Fruit fly (Drosophila melanogaster) whole organism, embryonic: Measurements from ENCODE around the gene hop.
A peak's percentile ranks its signal among the peaks of the same experiment; 100 is the strongest.

Experiments used
- BtbVII ChIP-seq: fragments of 200-800 bp; sonication (Bioruptor generic); optimal IDR thresholded peaks from 3 replicates; lab custom pipeline; 2017; ENCODE audit warnings: missing biosample characterization, mild to moderate bottlenecking, missing genetic modification characterization
- CG10366 ChIP-seq: fragments of 200-800 bp; sonication (Bioruptor generic); IDR thresholded peaks from 2 replicates; pipeline ENCODE4 v1.3.6; 2022; ENCODE audit warnings: missing biosample characterization, missing genetic modification characterization
- CG10431 ChIP-seq: fragments of 200-800 bp; sonication (Bioruptor generic); optimal IDR thresholded peaks from 3 replicates; lab custom pipeline; 2018; ENCODE audit warnings: missing biosample characterization, mild to moderate bottlenecking, missing genetic modification characterization
- CG12391 ChIP-seq: fragments of 200-800 bp; sonication (Bioruptor generic); optimal IDR thresholded peaks from 3 replicates; lab custom pipeline; 2018; ENCODE audit warnings: missing biosample characterization, mild to moderate bottlenecking, missing genetic modification characterization, moderate library complexity
- CG14710 ChIP-seq: fragments of 200-800 bp; sonication (Bioruptor generic); optimal IDR thresholded peaks from 3 replicates; lab custom pipeline; 2019; ENCODE audit warnings: missing biosample characterization, mild to moderate bottlenecking, missing genetic modification characterization, moderate library complexity
- CG1603 ChIP-seq: fragments of 200-800 bp; sonication (Bioruptor generic); optimal IDR thresholded peaks from 2 replicates; lab custom pipeline; 2019; ENCODE audit warnings: missing biosample characterization, mild to moderate bottlenecking, missing genetic modification characterization, moderate library complexity
- CG17361 ChIP-seq: fragments of 200-800 bp; sonication (Bioruptor generic); IDR thresholded peaks from 3 replicates; pipeline ENCODE4 v1.3.6; 2022; ENCODE audit warnings: missing biosample characterization, missing genetic modification characterization
- CG18476 ChIP-seq: fragments of 200-800 bp; sonication (Bioruptor generic); optimal IDR thresholded peaks from 2 replicates; lab custom pipeline; 2016; ENCODE audit warnings: missing biosample characterization, mild to moderate bottlenecking, missing genetic modification characterization
- CG2889 ChIP-seq: fragments of 200-800 bp; sonication (Bioruptor generic); IDR thresholded peaks from 3 replicates; pipeline ENCODE4 v1.3.6; 2022; ENCODE audit warnings: missing biosample characterization, missing genetic modification characterization
- CG31224 ChIP-seq: fragments of 200-800 bp; sonication (Bioruptor generic); IDR thresholded peaks from 2 replicates; pipeline ENCODE4 v1.3.6; 2022; ENCODE audit warnings: missing biosample characterization, missing genetic modification characterization
- CG31388 ChIP-seq: fragments of 200-800 bp; sonication (Bioruptor generic); optimal IDR thresholded peaks from 2 replicates; lab custom pipeline; 2016; ENCODE audit warnings: missing biosample characterization, missing genetic modification characterization
- CG32532 ChIP-seq: fragments of 200-800 bp; sonication (Bioruptor generic); IDR thresholded peaks from 2 replicates; pipeline ENCODE4 v1.3.6; 2022; ENCODE audit warnings: missing biosample characterization, missing genetic modification characterization
- CG32772 ChIP-seq: fragments of 200-800 bp; sonication (Bioruptor generic); IDR thresholded peaks from 2 replicates; pipeline ENCODE4 v1.3.6; 2022; ENCODE audit warnings: missing biosample characterization, missing genetic modification characterization
- CG3838 ChIP-seq: fragments of 200-800 bp; sonication (Bioruptor generic); optimal IDR thresholded peaks from 3 replicates; lab custom pipeline; 2016; ENCODE audit warnings: missing biosample characterization, missing genetic modification characterization
- CG4282 ChIP-seq: fragments of 200-800 bp; sonication (Bioruptor generic); optimal IDR thresholded peaks from 2 replicates; lab custom pipeline; 2016; ENCODE audit warnings: missing biosample characterization, missing genetic modification characterization
- CG4707 ChIP-seq: fragments of 200-800 bp; sonication (Bioruptor generic); optimal IDR thresholded peaks from 2 replicates; lab custom pipeline; 2018; ENCODE audit warnings: missing biosample characterization, mild to moderate bottlenecking, missing genetic modification characterization, moderate library complexity
- CG5180 ChIP-seq: fragments of 200-800 bp; sonication (Bioruptor generic); optimal IDR thresholded peaks from 3 replicates; lab custom pipeline; 2017; ENCODE audit warnings: missing biosample characterization, missing genetic modification characterization, mild to moderate bottlenecking, moderate library complexity, missing genetic modification reagents
- CG6272 ChIP-seq: fragments of 200-800 bp; sonication (Bioruptor generic); IDR thresholded peaks from 2 replicates; pipeline ENCODE4 v1.3.6; 2022; ENCODE audit warnings: missing biosample characterization, missing genetic modification characterization
- CG8359 ChIP-seq: fragments of 200-800 bp; sonication (Bioruptor generic); optimal IDR thresholded peaks from 2 replicates; lab custom pipeline; 2017; ENCODE audit warnings: missing biosample characterization, mild to moderate bottlenecking, missing genetic modification characterization, borderline replicate concordance
- Dip3 ChIP-seq: fragments of 200-800 bp; sonication (Bioruptor generic); optimal IDR thresholded peaks from 3 replicates; lab custom pipeline; 2016; ENCODE audit warnings: missing biosample characterization, missing genetic modification characterization
- Gsc ChIP-seq: fragments of 200-800 bp; sonication (Bioruptor generic); IDR thresholded peaks from 2 replicates; pipeline ENCODE4 v1.3.6; 2022; ENCODE audit warnings: missing biosample characterization, missing genetic modification characterization
- HLH3B ChIP-seq: fragments of 200-800 bp; sonication (Bioruptor generic); IDR thresholded peaks from 2 replicates; pipeline ENCODE4 v1.3.6; 2022; ENCODE audit warnings: missing biosample characterization, missing genetic modification characterization
- MESR4 ChIP-seq: fragments of 200-800 bp; sonication (Bioruptor generic); optimal IDR thresholded peaks from 2 replicates; lab custom pipeline; 2018; ENCODE audit warnings: missing biosample characterization, mild to moderate bottlenecking, missing genetic modification characterization, moderate library complexity
- Mrtf ChIP-seq: fragments of 200-800 bp; sonication (Bioruptor generic); IDR thresholded peaks from 3 replicates; pipeline ENCODE4 v1.3.6; 2022; ENCODE audit warnings: missing biosample characterization, missing genetic modification characterization
- Nf-YC ChIP-seq: fragments of 200-800 bp; optimal IDR thresholded peaks from 3 replicates; lab custom pipeline; 2019; ENCODE audit warnings: missing biosample characterization, mild to moderate bottlenecking, missing genetic modification characterization, moderate library complexity
- Oli ChIP-seq: fragments of 200-800 bp; sonication (Bioruptor generic); optimal IDR thresholded peaks from 2 replicates; lab custom pipeline; 2018; ENCODE audit warnings: missing biosample characterization, mild to moderate bottlenecking, missing genetic modification characterization, moderate library complexity
- Ravus ChIP-seq: fragments of 200-800 bp; sonication (Bioruptor generic); IDR thresholded peaks from 2 replicates; pipeline ENCODE4 v1.3.6; 2022; ENCODE audit warnings: missing biosample characterization, missing genetic modification characterization
- Sox102F ChIP-seq: fragments of 200-800 bp; sonication (Bioruptor generic); optimal IDR thresholded peaks from 2 replicates; lab custom pipeline; 2018; ENCODE audit warnings: missing biosample characterization, mild to moderate bottlenecking, missing genetic modification characterization, moderate library complexity
- amos ChIP-seq: fragments of 200-800 bp; sonication (Bioruptor generic); IDR thresholded peaks from 2 replicates; pipeline ENCODE4 v1.3.6; 2022; ENCODE audit warnings: missing biosample characterization, missing genetic modification characterization; ENCODE audit not compliant: partially characterized antibody
- ash1 ChIP-seq: fragments of 200-800 bp; sonication (Bioruptor generic); optimal IDR thresholded peaks from 2 replicates; lab custom pipeline; 2018; ENCODE audit warnings: missing biosample characterization, mild to moderate bottlenecking, missing genetic modification characterization
- bbx ChIP-seq: fragments of 200-800 bp; sonication (Bioruptor generic); IDR thresholded peaks from 2 replicates; pipeline ENCODE4 v1.3.6; 2022; ENCODE audit warnings: missing biosample characterization, missing genetic modification characterization; ENCODE audit not compliant: partially characterized antibody
- bowl ChIP-seq: fragments of 200-800 bp; sonication (Bioruptor generic); IDR thresholded peaks from 2 replicates; pipeline ENCODE4 v1.3.6; 2022; ENCODE audit warnings: missing biosample characterization, missing genetic modification characterization
- cas ChIP-seq: fragments of 200-800 bp; sonication (Bioruptor generic); IDR thresholded peaks from 2 replicates; pipeline ENCODE4 v1.3.6; 2022; ENCODE audit warnings: missing biosample characterization, missing genetic modification characterization
- danr ChIP-seq: fragments of 200-800 bp; sonication (Bioruptor generic); IDR thresholded peaks from 2 replicates; pipeline ENCODE4 v1.3.6; 2022; ENCODE audit warnings: missing biosample characterization, missing genetic modification characterization
- dati ChIP-seq: fragments of 200-800 bp; sonication (Bioruptor generic); IDR thresholded peaks from 2 replicates; pipeline ENCODE4 v1.3.6; 2022; ENCODE audit warnings: missing biosample characterization, missing genetic modification characterization
- fu2 ChIP-seq: fragments of 200-800 bp; sonication (Bioruptor generic); optimal IDR thresholded peaks from 2 replicates; lab custom pipeline; 2016; ENCODE audit warnings: missing biosample characterization, missing genetic modification characterization
- gt ChIP-seq: fragments of 200-800 bp; sonication (Bioruptor generic); IDR thresholded peaks from 2 replicates; pipeline ENCODE4 v1.3.6; 2022; ENCODE audit warnings: missing biosample characterization, missing genetic modification characterization
- ken ChIP-seq: fragments of 200-800 bp; sonication (Bioruptor generic); IDR thresholded peaks from 3 replicates; pipeline ENCODE4 v1.3.6; 2022; ENCODE audit warnings: missing biosample characterization, missing genetic modification characterization
- lab ChIP-seq: fragments of 200-800 bp; sonication (Bioruptor generic); optimal IDR thresholded peaks from 3 replicates; lab custom pipeline; 2017; ENCODE audit warnings: missing biosample characterization, missing genetic modification characterization, mild to moderate bottlenecking, moderate library complexity, missing genetic modification reagents
- nerfin-2 ChIP-seq: fragments of 200-800 bp; sonication (Bioruptor generic); IDR thresholded peaks from 2 replicates; pipeline ENCODE4 v1.3.6; 2022; ENCODE audit warnings: missing biosample characterization, missing genetic modification characterization; ENCODE audit not compliant: partially characterized antibody
- org-1 ChIP-seq: fragments of 200-800 bp; sonication (Bioruptor generic); optimal IDR thresholded peaks from 2 replicates; lab custom pipeline; 2017; ENCODE audit warnings: missing biosample characterization, missing genetic modification characterization
- pnt ChIP-seq: fragments of 200-800 bp; sonication (Bioruptor generic); optimal IDR thresholded peaks from 3 replicates; lab custom pipeline; 2016; ENCODE audit warnings: missing biosample characterization, missing genetic modification characterization
- pros ChIP-seq: fragments of 200-800 bp; sonication (Bioruptor generic); optimal IDR thresholded peaks from 3 replicates; lab custom pipeline; 2019; ENCODE audit warnings: missing biosample characterization, mild to moderate bottlenecking, missing genetic modification characterization, moderate library complexity
- row ChIP-seq: fragments of 200-800 bp; sonication (Bioruptor generic); IDR thresholded peaks from 3 replicates; pipeline ENCODE4 v1.3.6; 2022; ENCODE audit warnings: missing biosample characterization, missing genetic modification characterization
- run ChIP-seq: fragments of 200-800 bp; sonication (Bioruptor generic); optimal IDR thresholded peaks from 3 replicates; lab custom pipeline; 2018; ENCODE audit warnings: missing biosample characterization, mild to moderate bottlenecking, missing genetic modification characterization
- sd ChIP-seq: fragments of 200-800 bp; sonication (Bioruptor generic); optimal IDR thresholded peaks from 3 replicates; lab custom pipeline; 2018; ENCODE audit warnings: missing biosample characterization, mild to moderate bottlenecking, missing genetic modification characterization, moderate library complexity
- sim ChIP-seq: fragments of 200-800 bp; sonication (Bioruptor generic); IDR thresholded peaks from 2 replicates; pipeline ENCODE4 v1.3.6; 2022; ENCODE audit warnings: missing biosample characterization, missing genetic modification characterization
- tgo ChIP-seq: fragments of 200-800 bp; sonication (Bioruptor generic); IDR thresholded peaks from 3 replicates; pipeline ENCODE4 v1.3.6; 2022; ENCODE audit warnings: missing biosample characterization, missing genetic modification characterization
- toy ChIP-seq: fragments of 200-800 bp; sonication (Bioruptor generic); IDR thresholded peaks from 2 replicates; pipeline ENCODE4 v1.3.6; 2022; ENCODE audit warnings: missing biosample characterization, missing genetic modification characterization
- vnd ChIP-seq: fragments of 200-800 bp; sonication (Bioruptor generic); IDR thresholded peaks from 3 replicates; pipeline ENCODE4 v1.3.6; 2022; ENCODE audit warnings: missing biosample characterization, missing genetic modification characterization; ENCODE audit not compliant: partially characterized antibody
- yki ChIP-seq: fragments of >200 bp; optimal IDR thresholded peaks from 3 replicates; lab custom pipeline; 2018

Gene hop

DNA sequence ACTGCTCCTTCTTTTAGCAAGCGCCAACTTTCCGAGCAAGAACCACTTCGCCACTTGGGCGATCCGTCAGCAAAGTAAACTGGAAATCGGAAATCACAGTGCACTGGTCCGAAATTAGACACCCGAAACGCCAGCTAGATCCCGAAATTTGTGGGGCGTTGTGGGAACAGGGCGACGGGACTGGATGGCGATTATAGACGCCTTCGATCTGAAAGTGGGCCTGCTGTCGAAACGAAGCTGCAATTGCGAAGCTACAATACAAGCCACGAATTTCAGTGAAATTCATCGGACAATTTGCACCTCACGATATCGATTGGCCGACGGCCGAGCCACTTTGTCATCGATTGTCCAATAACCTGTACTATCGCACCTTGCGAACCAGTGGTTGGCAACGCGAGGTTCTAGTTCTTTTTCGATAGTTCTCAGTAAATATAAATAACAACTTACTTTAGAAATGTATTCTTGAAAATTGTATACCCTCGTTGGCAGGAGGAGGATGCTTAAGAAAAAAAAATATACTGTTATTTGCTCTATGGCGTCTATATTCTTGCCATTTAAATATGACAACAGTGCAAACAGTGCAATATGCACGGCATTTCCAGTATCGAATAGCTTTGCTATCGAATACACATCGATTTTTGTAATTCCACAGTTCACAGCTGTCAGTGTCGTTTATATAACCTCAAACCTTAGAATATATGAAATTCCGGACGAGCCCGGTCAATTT, at the start of gene hop, which contains the start of gene Tim8 (continued):
- TF ChIP-seq nerfin-2 (GFP tag; lab: Robert Waterston, UW) (peak; percentile 93), vnd (GFP tag; lab: Robert Waterston, UW) (peak; percentile 92), pros (GFP tag; lab: Kevin White, UChicago) (no peak), Mrtf (GFP tag; lab: Robert Waterston, UW) (no peak), pnt (GFP tag; lab: Kevin White, UChicago) (no peak), sim (GFP tag; lab: Robert Waterston, UW) (no peak), CG10431 (GFP tag; lab: Kevin White, UChicago) (no peak), lab (GFP tag; lab: Kevin White, UChicago) (no peak), Oli (tag; lab: Kevin White, UChicago) (no peak), CG6272 (GFP tag; lab: Robert Waterston, UW) (no peak), MESR4 (GFP tag; lab: Kevin White, UChicago) (peak; percentile 87), sd (tag; lab: Kevin White, UChicago) (peak; percentile 82), Gsc (no peak), gt (GFP tag; lab: Robert Waterston, UW) (no peak), Nf-YC (tag; lab: Kevin White, UChicago) (peak; percentile 45), bbx (GFP tag; lab: Robert Waterston, UW) (peak; percentile 86), CG2889 (GFP tag; lab: Robert Waterston, UW) (no peak), org-1 (GFP tag; lab: Kevin White, UChicago) (no peak), run (tag; lab: Kevin White, UChicago) (no peak), CG8359 (GFP tag; lab: Kevin White, UChicago) (no peak), ken (GFP tag; lab: Robert Waterston, UW) (no peak), CG31388 (GFP tag; lab: Kevin White, UChicago) (no peak), BtbVII (no peak), CG32532 (GFP tag; lab: Robert Waterston, UW) (no peak), Dip3 (GFP tag; lab: Kevin White, UChicago) (no peak), CG32772 (GFP tag; lab: Robert Waterston, UW) (no peak), ash1 (GFP tag; lab: Kevin White, UChicago) (no peak), tgo (GFP tag; lab: Robert Waterston, UW) (no peak), bowl (GFP tag; lab: Robert Waterston, UW) (no peak), CG3838 (GFP tag; lab: Kevin White, UChicago) (no peak), CG31224 (no peak), CG17361 (GFP tag; lab: Robert Waterston, UW) (no peak; the same call in 2 of the 3 replicates), row (GFP tag; lab: Robert Waterston, UW) (peak; percentile 53), Ravus (GFP tag; lab: Robert Waterston, UW) (no peak), CG1603 (tag; lab: Kevin White, UChicago) (no peak), CG4282 (GFP tag; lab: Kevin White, UChicago) (no peak), danr (GFP tag; lab: Robert Waterston, UW) (no peak), yki (lab: Kevin White, UChicago) (no peak), cas (GFP tag; lab: Robert Waterston, UW) (no peak), CG5180 (GFP tag; lab: Kevin White, UChicago) (no peak), CG4707 (GFP tag; lab: Kevin White, UChicago) (no peak), CG10366 (GFP tag; lab: Robert Waterston, UW) (no peak), HLH3B (GFP tag; lab: Robert Waterston, UW) (no peak), amos (GFP tag; lab: Robert Waterston, UW) (peak; percentile 89), toy (GFP tag; lab: Robert Waterston, UW) (no peak), fu2 (no peak), Sox102F (GFP tag; lab: Kevin White, UChicago) (no peak), CG12391 (tag; lab: Kevin White, UChicago) (peak; percentile 10), CG18476 (GFP tag; lab: Kevin White, UChicago) (no peak), CG14710 (tag; lab: Kevin White, UChicago) (peak; percentile 63), dati (GFP tag; lab: Robert Waterston, UW) (no peak)
